Worm (Caenorhabditis elegans) whole organism, midembryonic: ENCODE measurements around the gene dro-1.

Experiments used
- T22C8.4 ChIP-seq: fragments of 200-800 bp; sonication (Bioruptor generic); IDR thresholded peaks from 2 replicates; pipeline ENCODE4 v1.3.6; 2022; ENCODE audit warnings: missing genetic modification characterization, missing compliant biosample characterization
- cog-1 ChIP-seq: sonication (generic microtip); optimal IDR thresholded peaks from 2 replicates; lab custom pipeline; 2016; ENCODE audit warnings: missing genetic modification characterization, missing compliant biosample characterization
- flt-1 ChIP-seq: fragments of 200-800 bp; sonication (Bioruptor generic); IDR thresholded peaks from 2 replicates; pipeline ENCODE4 v1.3.6; 2022; ENCODE audit warnings: missing genetic modification characterization, missing compliant biosample characterization
- klf-2 ChIP-seq: fragments of 200-800 bp; sonication (Bioruptor generic); conservative IDR thresholded peaks from 2 replicates; pipeline ENCODE4 v1.3.6; 2022; ENCODE audit warnings: missing genetic modification reagents, missing genetic modification characterization, missing compliant biosample characterization
- med-1 ChIP-seq: sonication (generic microtip); optimal IDR thresholded peaks from 2 replicates; lab custom pipeline; 2017; ENCODE audit warnings: missing genetic modification characterization, mild to moderate bottlenecking, missing compliant biosample characterization, antibody characterized with exemption, missing genetic modification reagents; ENCODE audit not compliant: insufficient read depth
- ref-1 ChIP-seq: fragments of 200-800 bp; sonication (Bioruptor generic); conservative IDR thresholded peaks from 2 replicates; pipeline ENCODE4 v1.3.6; 2022; ENCODE audit warnings: missing genetic modification reagents, missing genetic modification characterization, missing compliant biosample characterization
- tab-1 ChIP-seq: fragments of 200-800 bp; sonication (Bioruptor generic); IDR thresholded peaks from 2 replicates; pipeline ENCODE4 v1.3.6; 2022; ENCODE audit warnings: missing genetic modification characterization, missing compliant biosample characterization
- ztf-23 ChIP-seq: fragments of 200-800 bp; sonication (Bioruptor generic); IDR thresholded peaks from 2 replicates; pipeline ENCODE4 v1.3.6; 2022; ENCODE audit warnings: missing genetic modification reagents, missing genetic modification characterization, missing compliant biosample characterization
- ztf-29 ChIP-seq: fragments of 200-800 bp; sonication (Bioruptor generic); IDR thresholded peaks from 2 replicates; pipeline ENCODE4 v1.3.6; 2022; ENCODE audit warnings: missing genetic modification reagents, missing genetic modification characterization, missing compliant biosample characterization

Gene dro-1

DNA sequence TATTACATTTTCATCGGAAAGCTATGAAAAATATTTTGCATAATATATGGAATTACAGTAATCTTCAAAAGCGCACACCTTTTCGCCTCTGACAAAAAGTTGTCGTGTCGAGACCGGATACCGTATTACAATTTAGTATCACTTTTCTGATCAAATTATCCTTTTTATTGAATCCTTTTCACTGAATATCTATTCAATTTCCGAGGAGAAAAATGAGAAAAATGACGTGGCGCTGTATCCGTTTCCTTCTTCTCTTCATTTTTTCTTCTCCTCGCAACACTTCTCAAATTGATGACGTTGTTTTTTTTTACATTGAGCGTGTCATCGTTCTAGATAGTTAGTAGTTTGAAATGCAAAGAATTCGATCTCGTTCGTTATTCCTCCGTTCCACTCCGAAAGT lies 8.5 kb downstream of the dro-1 start:
- TF ChIP-seq tab-1 (GFP tag; lab: Robert Waterston, UW) (no peak), med-1 (GFP tag; lab: Kevin White, UChicago) (no peak), flt-1 (GFP tag; lab: Robert Waterston, UW) (no peak), T22C8.4 (GFP tag; lab: Robert Waterston, UW) (no peak), ref-1 (GFP tag; lab: Robert Waterston, UW) (no peak), ztf-29 (GFP tag; lab: Robert Waterston, UW) (no peak), cog-1 (tag; lab: Kevin White, UChicago) (no peak), ztf-23 (GFP tag; lab: Robert Waterston, UW) (no peak), klf-2 (GFP tag; lab: Robert Waterston, UW) (no peak)

DNA sequence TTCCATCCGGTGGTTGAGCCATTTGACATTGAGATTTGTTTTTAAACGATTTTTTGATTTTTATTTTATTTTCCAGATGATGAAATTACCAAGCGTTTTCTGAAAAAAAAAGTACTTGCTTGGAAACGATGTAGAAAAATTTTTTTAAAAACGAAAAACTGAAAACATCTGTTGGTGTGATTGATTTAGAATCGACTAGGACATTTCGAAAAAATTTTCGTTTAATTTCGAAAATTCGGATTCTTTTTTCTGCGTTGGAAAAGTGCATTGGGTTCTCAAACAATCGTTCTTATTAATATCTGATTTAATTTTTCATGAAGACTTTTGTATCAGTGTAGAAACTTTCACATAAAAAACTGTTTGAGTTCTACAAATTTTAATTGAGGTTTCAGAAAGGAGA lies 16.8 kb downstream of the dro-1 start, which contains the start of gene F53A2.9:
F53A2.9 (minus strand) TSS at position 101 of the 400 bp plus-strand sequence.
- no peak for TF ChIP-seq klf-2 (GFP tag; lab: Robert Waterston, UW)
- TF ChIP-seq T22C8.4 (GFP tag; lab: Robert Waterston, UW), result no peak
- TF ChIP-seq flt-1 (GFP tag; lab: Robert Waterston, UW), result no peak
- TF ChIP-seq ztf-29 (GFP tag; lab: Robert Waterston, UW), result no peak

DNA sequence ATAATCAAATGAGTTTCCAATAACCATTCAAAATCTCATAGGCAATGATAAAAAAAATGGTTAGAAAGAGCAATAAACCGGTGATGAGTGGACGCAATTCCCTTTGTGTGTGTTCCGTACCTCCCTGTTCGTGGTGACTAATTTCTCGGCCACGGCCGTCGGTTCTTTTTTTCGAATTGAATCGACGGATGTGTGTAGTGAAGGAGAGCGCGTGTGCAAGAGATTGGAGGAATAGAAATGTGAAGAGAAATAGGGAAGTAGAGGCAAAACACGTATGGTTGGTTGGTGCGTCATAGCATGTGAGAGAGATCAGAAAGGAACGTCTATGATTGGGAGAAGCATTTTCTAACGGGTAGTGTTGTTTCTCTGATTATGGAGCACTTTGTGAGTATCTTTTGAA lies 17.4 kb downstream of the dro-1 start:
- TF ChIP-seq ztf-29 (GFP tag; lab: Robert Waterston, UW) (no peak), flt-1 (GFP tag; lab: Robert Waterston, UW) (0 out of 2 replicates have a peak, but pooled peaks have one; percentile 44)

DNA sequence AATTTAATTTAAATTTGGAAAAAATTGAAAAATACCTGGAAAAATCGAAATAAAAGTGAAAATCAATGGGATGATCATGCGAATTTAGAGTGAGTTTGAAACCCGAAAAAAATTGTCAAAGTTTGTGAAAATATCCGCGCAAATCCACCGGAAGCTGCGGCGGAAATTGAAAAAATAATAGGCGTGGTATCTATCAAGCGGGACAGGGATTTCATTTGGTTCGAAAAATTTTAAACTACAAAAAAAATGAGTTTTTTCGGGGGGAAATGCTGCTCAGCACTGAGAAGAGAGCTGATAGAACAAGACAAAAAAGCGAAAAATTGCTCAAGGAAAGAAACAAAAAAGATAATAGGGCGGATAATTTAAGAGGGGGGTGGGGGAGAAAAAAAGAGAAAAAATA lies 28.5 kb downstream of the dro-1 start, which contains the start of gene T03F6.9:
T03F6.9 (minus strand) TSS at position 101 of the 400 bp plus-strand sequence.
- TF ChIP-seq T22C8.4 (GFP tag; lab: Robert Waterston, UW) (no peak), klf-2 (GFP tag; lab: Robert Waterston, UW) (no peak), med-1 (GFP tag; lab: Kevin White, UChicago) (no peak), ztf-23 (GFP tag; lab: Robert Waterston, UW) (no peak), ref-1 (GFP tag; lab: Robert Waterston, UW) (no peak), cog-1 (tag; lab: Kevin White, UChicago) (no peak), tab-1 (GFP tag; lab: Robert Waterston, UW) (no peak), flt-1 (GFP tag; lab: Robert Waterston, UW) (no peak), ztf-29 (GFP tag; lab: Robert Waterston, UW) (no peak)

DNA sequence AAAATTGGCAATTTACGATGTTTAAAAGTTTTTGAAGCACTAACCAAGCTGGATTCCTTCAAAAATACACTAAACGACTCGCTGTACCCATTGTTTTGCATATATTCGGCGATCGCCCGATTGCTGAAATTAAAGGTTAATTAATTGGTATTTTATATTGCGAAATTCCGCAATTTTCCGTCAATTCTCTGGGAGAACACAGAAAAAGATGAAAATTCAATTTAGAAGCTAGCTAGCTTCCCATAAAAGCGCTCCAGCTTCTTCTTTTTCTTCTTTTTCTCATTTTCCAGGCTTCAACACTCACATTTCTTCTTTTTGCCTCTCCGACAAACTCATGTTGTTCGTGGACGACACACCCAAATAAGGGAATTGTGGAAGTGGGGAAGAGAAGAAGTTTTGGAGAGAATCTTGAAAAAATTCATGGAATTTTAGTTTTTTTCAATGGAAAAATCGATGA lies 33.8 kb downstream of the dro-1 start, which contains the start of gene lis-1:
lis-1 (minus strand) TSS at position 407 of the 457 bp plus-strand sequence.
- no peak for TF ChIP-seq flt-1 (GFP tag; lab: Robert Waterston, UW)
- no peak for TF ChIP-seq tab-1 (GFP tag; lab: Robert Waterston, UW)
- TF ChIP-seq ztf-23 (GFP tag; lab: Robert Waterston, UW), result no peak
- TF ChIP-seq klf-2 (GFP tag; lab: Robert Waterston, UW), result no peak
- no peak for TF ChIP-seq cog-1 (tag; lab: Kevin White, UChicago)
- no peak for TF ChIP-seq ref-1 (GFP tag; lab: Robert Waterston, UW)
- TF ChIP-seq med-1 (GFP tag; lab: Kevin White, UChicago), result no peak
- no peak for TF ChIP-seq T22C8.4 (GFP tag; lab: Robert Waterston, UW)
- no peak for TF ChIP-seq ztf-29 (GFP tag; lab: Robert Waterston, UW)

DNA sequence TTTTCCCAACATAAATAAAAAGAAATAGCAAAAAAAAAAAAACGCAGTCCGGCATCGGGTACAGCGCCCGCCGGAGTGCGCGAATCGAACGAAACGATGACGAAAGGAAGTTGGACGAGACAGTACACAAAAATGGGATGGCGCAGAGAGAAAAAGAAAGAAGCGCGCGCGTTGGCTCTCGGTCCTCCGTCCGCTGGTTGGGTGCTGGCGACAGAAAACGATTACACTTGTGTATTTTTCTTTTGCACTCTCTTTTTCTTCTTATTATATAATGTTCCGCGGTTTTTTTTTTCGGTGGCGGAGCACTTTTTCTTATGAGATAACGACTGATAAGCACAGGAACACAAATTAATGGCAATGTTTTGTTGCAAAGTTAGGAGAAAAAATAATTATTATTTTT lies 34.8 kb downstream of the dro-1 start:
- TF ChIP-seq flt-1 (GFP tag; lab: Robert Waterston, UW), result no peak
- TF ChIP-seq ref-1 (GFP tag; lab: Robert Waterston, UW), result no peak
- TF ChIP-seq ztf-29 (GFP tag; lab: Robert Waterston, UW), result no peak
- no peak for TF ChIP-seq T22C8.4 (GFP tag; lab: Robert Waterston, UW)
- TF ChIP-seq tab-1 (GFP tag; lab: Robert Waterston, UW), result no peak
- TF ChIP-seq med-1 (GFP tag; lab: Kevin White, UChicago), result no peak
- no peak for TF ChIP-seq ztf-23 (GFP tag; lab: Robert Waterston, UW)
- TF ChIP-seq klf-2 (GFP tag; lab: Robert Waterston, UW), result no peak
- TF ChIP-seq cog-1 (tag; lab: Kevin White, UChicago), result no peak

DNA sequence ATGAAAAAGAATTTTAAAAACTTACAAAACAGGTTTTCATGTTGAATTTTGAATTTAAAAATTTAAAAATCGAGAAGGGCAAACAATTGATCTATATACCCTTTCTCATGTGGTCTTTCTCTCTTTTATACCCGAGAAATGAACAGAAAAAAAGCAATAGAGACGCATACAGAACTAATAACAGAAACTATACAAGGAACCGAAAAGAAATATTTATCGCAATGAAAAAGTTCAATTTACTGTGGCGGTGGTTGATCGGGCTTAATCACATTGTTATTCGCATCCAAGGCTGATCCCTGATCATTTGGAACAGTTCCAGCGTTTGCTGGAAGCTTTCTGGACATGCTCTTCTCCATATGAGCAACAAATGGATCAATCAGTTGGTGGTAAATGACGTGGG lies 35.8 kb downstream of the dro-1 start, which contains the start of gene T03F6.10:
T03F6.10 (minus strand) TSS at position 101 of the 400 bp plus-strand sequence.
- no peak for TF ChIP-seq T22C8.4 (GFP tag; lab: Robert Waterston, UW)
- no peak for TF ChIP-seq med-1 (GFP tag; lab: Kevin White, UChicago)
- no peak for TF ChIP-seq klf-2 (GFP tag; lab: Robert Waterston, UW)
- no peak for TF ChIP-seq ztf-23 (GFP tag; lab: Robert Waterston, UW)
- TF ChIP-seq flt-1 (GFP tag; lab: Robert Waterston, UW), result no peak

DNA sequence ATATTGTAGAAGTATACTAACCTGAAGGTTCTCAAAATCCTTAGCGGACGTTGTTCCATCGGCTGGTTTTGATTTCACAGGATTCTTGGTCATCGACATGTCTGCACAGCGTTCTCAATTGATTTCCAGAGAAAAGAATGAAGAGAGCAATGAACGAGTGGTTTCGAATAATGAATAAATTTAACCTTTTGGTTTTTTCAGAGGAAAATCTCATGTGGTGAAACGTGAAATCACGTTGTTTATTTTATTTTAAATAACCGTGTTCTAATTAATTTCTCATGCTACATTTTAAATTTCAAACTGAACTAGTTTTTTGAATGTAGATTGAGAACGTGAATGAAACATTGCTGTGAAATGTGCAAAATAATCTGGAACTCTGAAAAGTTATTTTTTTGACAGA lies 37.7 kb downstream of the dro-1 start, which contains the start of gene T03F6.6:
T03F6.6 (minus strand) TSS at position 101 of the 400 bp plus-strand sequence.
- TF ChIP-seq med-1 (GFP tag; lab: Kevin White, UChicago) (no peak), T22C8.4 (GFP tag; lab: Robert Waterston, UW) (no peak), flt-1 (GFP tag; lab: Robert Waterston, UW) (no peak), tab-1 (GFP tag; lab: Robert Waterston, UW) (no peak), klf-2 (GFP tag; lab: Robert Waterston, UW) (no peak), ztf-23 (GFP tag; lab: Robert Waterston, UW) (no peak), ztf-29 (GFP tag; lab: Robert Waterston, UW) (no peak), ref-1 (GFP tag; lab: Robert Waterston, UW) (no peak), cog-1 (tag; lab: Kevin White, UChicago) (no peak)

DNA sequence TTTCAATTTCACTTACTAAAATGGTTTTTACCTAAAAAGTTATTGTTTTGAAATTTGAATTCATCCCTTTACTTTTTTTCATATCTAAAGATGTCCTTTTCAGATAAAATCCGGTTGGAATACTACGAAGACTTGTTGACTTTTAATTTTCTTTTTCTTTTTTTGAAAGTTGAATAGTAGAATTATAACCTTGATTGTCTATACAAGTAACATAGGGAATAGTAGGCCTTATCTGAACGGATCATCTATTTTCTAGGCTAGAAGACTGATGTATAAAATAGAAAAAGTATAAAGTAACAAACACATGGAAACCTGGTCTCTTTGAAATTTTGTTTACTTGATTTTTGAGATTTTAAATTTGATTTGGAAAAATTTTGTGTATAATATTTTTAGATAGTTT lies 38.4 kb downstream of the dro-1 start:
- TF ChIP-seq cog-1 (tag; lab: Kevin White, UChicago) (no peak), klf-2 (GFP tag; lab: Robert Waterston, UW) (no peak), T22C8.4 (GFP tag; lab: Robert Waterston, UW) (no peak), ztf-23 (GFP tag; lab: Robert Waterston, UW) (no peak), tab-1 (GFP tag; lab: Robert Waterston, UW) (no peak), ztf-29 (GFP tag; lab: Robert Waterston, UW) (no peak), flt-1 (GFP tag; lab: Robert Waterston, UW) (no peak), med-1 (GFP tag; lab: Kevin White, UChicago) (no peak), ref-1 (GFP tag; lab: Robert Waterston, UW) (no peak)
